Fruit fly (Drosophila melanogaster) whole organism, adult: ENCODE measurements around the gene Kap-alpha1.

Experiments
- CG11617 ChIP-seq: fragments of 200-800 bp; sonication (Bioruptor generic); optimal IDR thresholded peaks from 2 replicates; lab custom pipeline; 2017; ENCODE audit warnings: mild to moderate bottlenecking, missing biosample characterization, missing genetic modification reagents, missing genetic modification characterization
- CG12768 ChIP-seq: fragments of 200-800 bp; sonication (Bioruptor generic); optimal IDR thresholded peaks from 2 replicates; lab custom pipeline; 2017; ENCODE audit warnings: missing biosample characterization, missing genetic modification characterization, mild to moderate bottlenecking, moderate library complexity, missing genetic modification reagents
- CG1620 ChIP-seq: fragments of 200-800 bp; sonication (Bioruptor generic); optimal IDR thresholded peaks from 2 replicates; lab custom pipeline; 2016; ENCODE audit warnings: missing biosample characterization, missing genetic modification characterization
- CG7045 ChIP-seq: fragments of 200-800 bp; sonication (Bioruptor generic); optimal IDR thresholded peaks from 2 replicates; lab custom pipeline; 2017; ENCODE audit warnings: missing biosample characterization, mild to moderate bottlenecking, missing genetic modification characterization
- Clk ChIP-seq: fragments of 200-800 bp; sonication (Bioruptor generic); optimal IDR thresholded peaks from 2 replicates; lab custom pipeline; 2017; ENCODE audit warnings: missing biosample characterization, missing genetic modification characterization
- Crg-1 ChIP-seq: fragments of 200-800 bp; sonication (Bioruptor generic); optimal IDR thresholded peaks from 2 replicates; lab custom pipeline; 2016; ENCODE audit warnings: missing biosample characterization, missing genetic modification characterization
- cic ChIP-seq: fragments of 200-800 bp; sonication (Bioruptor generic); optimal IDR thresholded peaks from 2 replicates; lab custom pipeline; 2017; ENCODE audit warnings: missing biosample characterization, mild to moderate bottlenecking, missing genetic modification characterization, moderate library complexity
- kay ChIP-seq: fragments of 200-800 bp; sonication (Bioruptor generic); peaks from one replicate; lab custom pipeline; 2016; ENCODE audit warnings: missing biosample characterization, missing genetic modification characterization, borderline replicate concordance
- ovo ChIP-seq: fragments of 200-800 bp; sonication (Bioruptor generic); optimal IDR thresholded peaks from 2 replicates; lab custom pipeline; 2016; ENCODE audit warnings: missing biosample characterization, missing genetic modification characterization
- pad ChIP-seq: fragments of 200-800 bp; sonication (Bioruptor generic); optimal IDR thresholded peaks from 3 replicates; lab custom pipeline; 2017; ENCODE audit warnings: missing biosample characterization, missing genetic modification characterization, mild to moderate bottlenecking, moderate library complexity, missing genetic modification reagents

dm6 chr3L:19815472-19816150, 8.6 kb downstream of the Kap-alpha1 start, which contains the start of gene cyc:
- no peak for TF ChIP-seq Clk (GFP tag; lab: Kevin White, UChicago)
- peak; percentile 71 for TF ChIP-seq ovo (GFP tag; lab: Kevin White, UChicago)
- TF ChIP-seq cic (GFP tag; lab: Kevin White, UChicago) = peak; percentile 75
- TF ChIP-seq CG11617 (GFP tag; lab: Kevin White, UChicago) = peak; percentile 54
- no peak for TF ChIP-seq Crg-1 (GFP tag; lab: Kevin White, UChicago)
- TF ChIP-seq CG12768 (GFP tag; lab: Kevin White, UChicago) = peak; percentile 74
- TF ChIP-seq pad (GFP tag; lab: Kevin White, UChicago) = peak; percentile 27
- TF ChIP-seq kay = no peak
- no peak for TF ChIP-seq CG1620
- peak; percentile 10 for TF ChIP-seq CG7045 (GFP tag; lab: Kevin White, UChicago)
